Fruit fly (Drosophila melanogaster) whole organism: ENCODE data around the gene CG43896.
A peak's percentile ranks its signal among the peaks of the same experiment; 100 is the strongest.

Experiments
- CG8478 ChIP-seq: fragments of >200 bp; optimal IDR thresholded peaks from 2 replicates; lab custom pipeline; 2018; ENCODE audit warnings: inconsistent platforms
- Dll ChIP-seq: fragments of >200 bp; optimal IDR thresholded peaks from 2 replicates; lab custom pipeline; 2017
- EcR ChIP-seq, 2 experiments: fragments of >200 bp; optimal IDR thresholded peaks; 2 replicates each; lab custom pipeline; 2017; ENCODE audit warnings: missing biosample characterization in 2 of 2, missing genetic modification characterization in 2 of 2, missing genetic modification reagents in 2 of 2
- pan ChIP-seq: fragments of >200 bp; optimal IDR thresholded peaks from 2 replicates; lab custom pipeline; 2017
- psq ChIP-seq: fragments of >200 bp; optimal IDR thresholded peaks from 2 replicates; lab custom pipeline; 2017
- usp ChIP-seq: fragments of >200 bp; optimal IDR thresholded peaks from 2 replicates; lab custom pipeline; 2017; ENCODE audit warnings: missing biosample characterization, missing genetic modification characterization, mixed read lengths

Gene CG43896

DNA sequence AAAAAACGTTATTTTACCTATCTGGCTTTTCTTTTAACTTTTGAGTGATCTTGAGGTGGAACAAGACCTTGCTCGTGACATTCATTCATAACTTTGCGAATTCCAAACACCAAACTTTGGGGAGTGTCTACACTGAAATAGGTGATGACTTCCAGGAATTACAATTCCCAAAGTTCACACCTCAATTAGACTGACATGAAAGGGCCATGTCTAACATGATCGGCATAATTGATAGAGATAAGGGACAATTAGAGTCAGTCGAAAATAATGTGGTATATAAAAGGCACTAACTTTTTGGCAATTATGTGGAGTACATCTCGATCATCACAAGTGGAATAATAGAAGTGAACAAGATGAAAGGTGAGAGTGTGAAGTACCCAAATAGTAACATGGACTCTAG, at the start of gene CG43896:
Gene CG43896, plus strand, starts transcription at position 301 of the 400 bp plus-strand sequence.
- TF ChIP-seq psq (no peak), pan (lab: Kevin White, UChicago) (no peak), usp (GFP tag; lab: Kevin White, UChicago) (no peak), Dll (no peak)

- TF ChIP-seq pan (lab: Kevin White, UChicago) (no peak), CG8478 (lab: Kevin White, UChicago) (no peak), Dll (peak; percentile 35), EcR (GFP tag; optimal IDR thresholded peaks at IDR 0.05; lab: Kevin White, UChicago) (no peak), psq (no peak), usp (GFP tag; lab: Kevin White, UChicago) (no peak)
These were observed 48.6 kb upstream of the CG43896 start, which contains the start of gene byn for dm6 chr3L:11927287-11927743. Gene byn (plus strand): TSS chr3L:11927693.

dm6 chr3L:11931619-11932018, 44.3 kb upstream of the CG43896 start:
- TF ChIP-seq pan (lab: Kevin White, UChicago) (no peak), usp (GFP tag; lab: Kevin White, UChicago) (no peak), psq (no peak), CG8478 (lab: Kevin White, UChicago) (no peak), EcR (GFP tag; optimal IDR thresholded peaks at IDR 0.05; lab: Kevin White, UChicago) (no peak), Dll (no peak)

dm6 chr3L:11937270-11937669, 38.6 kb upstream of the CG43896 start:
- TF ChIP-seq Dll = no peak
- TF ChIP-seq CG8478 (lab: Kevin White, UChicago) = no peak
- TF ChIP-seq usp (GFP tag; lab: Kevin White, UChicago) = no peak

dm6 chr3L:11938716-11939115, 37.2 kb upstream of the CG43896 start, which contains the start of gene CG44837:
Gene CG44837 (minus strand): TSS chr3L:11938872.
- TF ChIP-seq pan (lab: Kevin White, UChicago) = no peak
- no peak for TF ChIP-seq Dll
- no peak for TF ChIP-seq CG8478 (lab: Kevin White, UChicago)
- TF ChIP-seq usp (GFP tag; lab: Kevin White, UChicago) = no peak
- no peak for TF ChIP-seq psq
- no peak for TF ChIP-seq EcR (GFP tag; optimal IDR thresholded peaks at IDR 0.05; lab: Kevin White, UChicago)

DNA sequence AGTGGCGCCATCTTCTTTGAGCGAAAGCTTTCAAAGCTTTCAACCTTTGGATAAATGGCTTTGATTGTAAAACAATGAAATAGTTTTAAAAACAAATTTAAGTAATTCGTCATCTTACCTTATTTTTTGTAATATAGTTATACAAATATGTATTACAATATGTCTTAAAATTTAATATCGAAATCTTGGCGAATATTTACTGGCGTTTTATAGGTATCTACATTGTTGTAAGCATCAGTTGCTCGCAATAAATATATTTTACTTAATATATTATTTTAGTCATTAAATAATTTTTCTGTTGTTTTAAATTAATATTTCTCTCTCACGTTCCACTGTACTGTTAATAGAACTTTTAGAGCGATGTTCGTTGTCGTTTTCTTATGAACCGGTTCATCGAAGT, 34.3 kb upstream of the CG43896 start, which contains the start of gene Rpt4R:
Gene Rpt4R, plus strand, starts transcription at position 301 of the 400 bp plus-strand sequence.
- TF ChIP-seq usp (GFP tag; lab: Kevin White, UChicago) (no peak), CG8478 (lab: Kevin White, UChicago) (no peak), psq (no peak), Dll (no peak), EcR (GFP tag; optimal IDR thresholded peaks at IDR 0.05; lab: Kevin White, UChicago) (no peak), pan (lab: Kevin White, UChicago) (no peak)

DNA sequence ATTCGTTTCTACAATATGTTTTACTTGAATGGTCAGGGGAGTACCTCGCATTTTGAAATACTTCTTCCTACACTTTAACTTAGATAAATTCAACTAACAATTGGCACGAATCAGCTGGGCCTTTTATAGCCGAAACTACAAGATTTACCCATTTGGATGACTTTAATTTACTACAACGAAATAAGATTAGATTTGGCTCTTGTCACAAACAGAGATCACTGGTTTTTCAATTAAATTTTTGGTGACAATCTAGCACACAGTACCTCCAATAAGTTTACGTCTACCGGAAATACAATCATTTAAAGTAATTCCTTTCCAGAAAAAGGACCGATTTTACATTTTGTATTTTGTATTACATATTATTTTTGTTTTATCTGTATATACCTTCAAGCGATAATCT, 31.2 kb upstream of the CG43896 start, which contains the start of gene CG5883:
Gene CG5883, minus strand, starts transcription at position 101 of the 400 bp plus-strand sequence.
- TF ChIP-seq pan (lab: Kevin White, UChicago) = no peak
- no peak for TF ChIP-seq CG8478 (lab: Kevin White, UChicago)
- no peak for TF ChIP-seq Dll
- no peak for TF ChIP-seq EcR (GFP tag; optimal IDR thresholded peaks at IDR 0.05; lab: Kevin White, UChicago)
- no peak for TF ChIP-seq psq
- no peak for TF ChIP-seq usp (GFP tag; lab: Kevin White, UChicago)

- TF ChIP-seq usp (GFP tag; lab: Kevin White, UChicago) (no peak), pan (lab: Kevin White, UChicago) (no peak), CG8478 (lab: Kevin White, UChicago) (no peak)
These were observed 28.6 kb upstream of the CG43896 start, which contains the start of gene CG7252 for dm6 chr3L:11947357-11947756. Gene CG7252 (plus strand): TSS chr3L:11947675.

- TF ChIP-seq Dll = no peak
- no peak for TF ChIP-seq usp (GFP tag; lab: Kevin White, UChicago)
- TF ChIP-seq EcR (GFP tag; optimal IDR thresholded peaks at IDR 0.05; lab: Kevin White, UChicago) = no peak
- TF ChIP-seq psq = no peak
- TF ChIP-seq pan (lab: Kevin White, UChicago) = no peak
- no peak for TF ChIP-seq CG8478 (lab: Kevin White, UChicago)
These were observed 26.4 kb upstream of the CG43896 start, which contains the start of gene CG17826 for dm6 chr3L:11949539-11949938. Gene CG17826 (plus strand): TSS chr3L:11949839.

DNA sequence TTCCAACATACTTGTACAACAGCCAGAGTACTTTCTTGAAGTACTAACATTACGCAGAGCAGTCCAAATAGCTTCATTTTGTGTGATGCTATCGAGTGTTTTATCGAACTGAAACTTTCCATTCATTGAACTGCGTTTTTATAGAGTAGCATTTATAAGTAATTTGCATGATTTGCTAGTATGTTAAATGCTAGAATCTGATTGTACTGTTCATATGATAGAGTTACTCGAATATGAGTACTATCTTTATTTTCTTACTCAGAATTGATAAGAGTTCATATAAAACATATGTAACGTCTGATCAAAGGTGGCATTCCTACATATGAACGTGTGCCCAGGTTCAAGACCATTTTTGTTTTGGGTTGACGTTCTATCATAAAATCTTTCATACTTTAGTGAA, 22.7 kb upstream of the CG43896 start, which contains the start of gene obst-G:
Gene obst-G, minus strand, starts transcription at position 101 of the 400 bp plus-strand sequence.
- TF ChIP-seq pan (lab: Kevin White, UChicago) (no peak), EcR (GFP tag; optimal IDR thresholded peaks at IDR 0.05; lab: Kevin White, UChicago) (no peak), Dll (no peak), psq (no peak), CG8478 (lab: Kevin White, UChicago) (no peak), usp (GFP tag; lab: Kevin White, UChicago) (no peak)

dm6 chr3L:11953783-11954182, 22.1 kb upstream of the CG43896 start, which contains the start of gene CG7248:
Gene CG7248 (plus strand): TSS chr3L:11954083.
- TF ChIP-seq usp (GFP tag; lab: Kevin White, UChicago) = no peak
- TF ChIP-seq Dll = no peak
- TF ChIP-seq psq = no peak
- no peak for TF ChIP-seq pan (lab: Kevin White, UChicago)
- no peak for TF ChIP-seq CG8478 (lab: Kevin White, UChicago)
- no peak for TF ChIP-seq EcR (GFP tag; optimal IDR thresholded peaks at IDR 0.05; lab: Kevin White, UChicago)

DNA sequence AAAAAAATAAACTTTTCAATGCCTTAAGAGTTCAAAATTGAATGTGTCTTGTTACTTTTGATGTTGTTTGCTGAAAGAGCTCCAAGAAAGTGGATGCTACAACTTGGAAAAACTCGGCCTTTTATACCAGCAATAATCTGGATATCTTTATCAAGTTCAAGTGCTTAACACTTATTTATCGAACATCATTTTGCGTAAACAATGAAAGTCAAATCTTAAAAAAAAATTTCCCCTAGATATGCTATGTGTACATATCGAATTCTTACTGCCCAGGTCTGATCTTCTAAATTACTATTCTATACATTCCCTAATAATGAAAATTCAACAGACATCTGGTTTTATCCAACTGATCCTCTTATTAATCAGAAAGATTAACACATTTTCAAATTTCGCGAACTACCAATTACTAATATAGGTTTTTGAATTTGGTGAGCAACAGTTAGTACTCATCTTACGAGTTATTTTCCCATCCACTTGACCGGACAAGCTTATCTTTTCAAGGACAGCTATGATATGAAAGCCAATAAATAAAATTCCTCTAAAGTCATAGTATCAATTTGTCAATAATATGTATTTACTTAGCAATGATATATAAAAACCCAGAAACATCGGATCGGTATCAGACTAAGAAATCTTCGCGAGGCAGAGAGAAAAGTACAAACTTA, 18.1 kb upstream of the CG43896 start, which contains the start of the genes CG11570 and CG43294:
Gene CG11570, minus strand, starts transcription at position 101 of the 665 bp plus-strand sequence.
Gene CG43294, plus strand, starts transcription at position 615 of the 665 bp plus-strand sequence.
- TF ChIP-seq pan (lab: Kevin White, UChicago) (no peak), psq (no peak), usp (GFP tag; lab: Kevin White, UChicago) (no peak), CG8478 (lab: Kevin White, UChicago) (no peak), EcR (GFP tag; optimal IDR thresholded peaks at IDR 0.05; lab: Kevin White, UChicago) (no peak), Dll (no peak)
